Worm (Caenorhabditis elegans): ENCODE results near the gene elof-1.

The elof-1 gene

ce11 chrII:14359007-14359406 is 9.5 kb downstream of the elof-1 start:
- TF ChIP-seq Y116A8C.19 (tag; optimal IDR thresholded peaks at IDR 0.05; ENCODE audit: borderline replicate concordance) = no peak
- TF ChIP-seq fkh-8 (tag; optimal IDR thresholded peaks at IDR 0.05) = no peak
- no peak for TF ChIP-seq sup-37 (GFP tag; optimal IDR thresholded peaks at IDR 0.05)
- TF ChIP-seq sox-4 (tag; optimal IDR thresholded peaks at IDR 0.05) = no peak
- TF ChIP-seq fkh-4 (tag; optimal IDR thresholded peaks at IDR 0.05; ENCODE audit: borderline replicate concordance) = no peak
- no peak for TF ChIP-seq efl-1 (optimal IDR thresholded peaks at IDR 0.05)
- peak in 1 of 2 experiments; percentile 34 for TF ChIP-seq efl-1 (GFP tag; optimal IDR thresholded peaks at IDR 0.05 in 1 of 2)
- TF ChIP-seq lin-15B (tag; optimal IDR thresholded peaks at IDR 0.05) = no peak

DNA sequence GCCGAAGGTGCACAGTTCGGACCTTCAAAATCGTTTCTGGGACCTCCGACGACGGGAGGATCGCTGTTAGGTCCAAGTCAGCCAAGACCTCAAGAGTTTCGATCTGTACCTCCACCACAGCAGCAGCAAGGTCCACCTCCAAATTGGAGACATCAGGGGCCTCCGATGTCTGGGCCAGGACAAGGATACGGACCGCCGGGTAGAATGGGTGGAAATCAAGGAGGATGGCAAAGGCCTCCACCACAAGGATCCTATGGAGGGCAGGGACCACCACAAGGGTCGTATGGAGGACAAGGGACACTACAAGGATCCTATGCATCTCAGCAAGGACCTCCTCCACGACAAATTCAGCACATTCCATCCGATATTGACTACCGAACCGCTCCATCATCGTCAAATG is 11.1 kb downstream of the elof-1 start:
- TF ChIP-seq ceh-82 (tag; optimal IDR thresholded peaks at IDR 0.05) = no peak
- no peak for TF ChIP-seq Y116A8C.19 (tag; optimal IDR thresholded peaks at IDR 0.05; ENCODE audit: borderline replicate concordance)
- TF ChIP-seq mdl-1 (tag; optimal IDR thresholded peaks at IDR 0.05) = no peak
- no peak for TF ChIP-seq unc-86 (tag; optimal IDR thresholded peaks at IDR 0.05)
- TF ChIP-seq zag-1 (tag; optimal IDR thresholded peaks at IDR 0.05) = no peak
- TF ChIP-seq zip-4 (GFP tag; optimal IDR thresholded peaks at IDR 0.05) = no peak
- no peak for TF ChIP-seq irx-1 (tag; optimal IDR thresholded peaks at IDR 0.05)
- no peak for TF ChIP-seq mep-1 (tag; optimal IDR thresholded peaks at IDR 0.05)
- TF ChIP-seq ama-1 (optimal IDR thresholded peaks at IDR 0.05) = no peak
- TF ChIP-seq fkh-8 (tag; optimal IDR thresholded peaks at IDR 0.05) = no peak
- no peak for TF ChIP-seq nhr-19 (GFP tag; conservative IDR thresholded peaks at IDR 0.05)
- no peak for TF ChIP-seq elt-2 (tag; optimal IDR thresholded peaks at IDR 0.05)

DNA sequence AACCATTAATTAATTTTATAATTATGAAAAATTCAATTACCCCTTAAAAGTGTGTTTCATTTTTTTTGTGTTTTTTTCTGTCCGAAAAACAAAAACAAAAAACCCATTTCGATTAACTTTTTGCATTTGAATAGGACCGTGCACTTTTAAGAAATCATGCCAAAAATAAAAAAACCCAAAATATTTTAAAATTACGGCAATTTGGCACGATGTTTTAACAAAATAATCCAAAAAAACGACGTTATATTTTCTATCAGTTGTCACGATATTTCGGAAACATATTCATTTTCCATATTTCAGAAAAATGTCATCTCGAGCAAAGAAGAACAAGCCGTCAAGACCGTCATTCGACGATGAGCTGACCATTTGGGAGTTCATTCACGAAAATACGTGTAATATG is 12.2 kb downstream of the elof-1 start, which contains the start of gene tebp-1:
TSS of gene tebp-1 (plus strand) at position 301 of the 400 bp plus-strand sequence.
- no peak for TF ChIP-seq snu-23 (GFP tag; optimal IDR thresholded peaks at IDR 0.05)
- no peak for TF ChIP-seq efl-1 (optimal IDR thresholded peaks at IDR 0.05)
- TF ChIP-seq efl-1 (GFP tag; optimal IDR thresholded peaks at IDR 0.05 in 1 of 2) = peak in 1 of 2 experiments; percentile 2

ce11 chrII:14365182-14365751 is 15.7 kb downstream of the elof-1 start, which contains the start of gene imb-2:
Gene imb-2 (plus strand): TSS chrII:14365701.
- TF ChIP-seq fkh-10 (GFP tag; optimal IDR thresholded peaks at IDR 0.05) = peak; percentile 5
- TF ChIP-seq tbx-2 (tag; optimal IDR thresholded peaks at IDR 0.05) = peak; percentile 4
- TF ChIP-seq F16B12.6 (tag; optimal IDR thresholded peaks at IDR 0.05) = peak; percentile 51
- peak; percentile 19 for TF ChIP-seq nhr-85 (tag)
- TF ChIP-seq rnt-1 (tag; optimal IDR thresholded peaks at IDR 0.05) = peak; percentile 32
- TF ChIP-seq vab-15 (tag; optimal IDR thresholded peaks at IDR 0.05) = no peak
- no peak for TF ChIP-seq nhr-19 (GFP tag; conservative IDR thresholded peaks at IDR 0.05)
- TF ChIP-seq efl-1 (optimal IDR thresholded peaks at IDR 0.05) = peak; percentile 73 to 77
- peak; percentile 74 to 96 for TF ChIP-seq efl-1 (GFP tag; optimal IDR thresholded peaks at IDR 0.05 in 1 of 2)
- peak; percentile 51 for TF ChIP-seq C16A3.4 (tag; optimal IDR thresholded peaks at IDR 0.05)
- peak; percentile 46 for TF ChIP-seq snu-23 (GFP tag; optimal IDR thresholded peaks at IDR 0.05)
- TF ChIP-seq nhr-20 (tag; optimal IDR thresholded peaks at IDR 0.05) = peak; percentile 30
- peak; percentile 33 for TF ChIP-seq unc-86 (tag; optimal IDR thresholded peaks at IDR 0.05)
- peak; percentile 72 for TF ChIP-seq nhr-77 (tag; optimal IDR thresholded peaks at IDR 0.05)
- TF ChIP-seq nhr-47 (tag; optimal IDR thresholded peaks at IDR 0.05) = peak; percentile 46
- TF ChIP-seq ets-5 (GFP tag; IDR thresholded peaks at IDR 0.05) = no peak
- peak in 1 of 3 experiments; percentile 62 for TF ChIP-seq ceh-82 (tag; optimal IDR thresholded peaks at IDR 0.05)
- TF ChIP-seq swsn-7 (tag; optimal IDR thresholded peaks at IDR 0.05) = peak; percentile 45
- no peak for TF ChIP-seq ces-1 (GFP tag; optimal IDR thresholded peaks at IDR 0.05)
- TF ChIP-seq xbp-1 (tag; optimal IDR thresholded peaks at IDR 0.05) = peak; percentile 9
- peak; percentile 9; the same call in 1 of the 2 replicates for TF ChIP-seq isw-1 (GFP tag; IDR thresholded peaks at IDR 0.05)
- peak; percentile 60 to 83 (median 72) for TF ChIP-seq dpl-1 (GFP tag; optimal IDR thresholded peaks at IDR 0.05)
- no peak for TF ChIP-seq zip-4 (GFP tag; optimal IDR thresholded peaks at IDR 0.05)
- TF ChIP-seq lin-15B (tag; optimal IDR thresholded peaks at IDR 0.05) = peak; percentile 58
- TF ChIP-seq C34B4.2 (tag; optimal IDR thresholded peaks at IDR 0.05) = no peak
- TF ChIP-seq lin-14 (GFP tag; optimal IDR thresholded peaks at IDR 0.05) = peak; percentile 75
- TF ChIP-seq ztf-11 (tag; optimal IDR thresholded peaks at IDR 0.05) = no peak
- TF ChIP-seq lin-13 (GFP tag; optimal IDR thresholded peaks at IDR 0.05) = peak; percentile 49
- TF ChIP-seq fkh-8 (tag; optimal IDR thresholded peaks at IDR 0.05) = peak; percentile 70
- no peak for TF ChIP-seq nhr-90 (tag; optimal IDR thresholded peaks at IDR 0.05; ENCODE audit: poor library complexity)
- no peak for TF ChIP-seq egl-27 (tag; optimal IDR thresholded peaks at IDR 0.05)
- TF ChIP-seq lsy-2 (tag; optimal IDR thresholded peaks at IDR 0.05) = peak; percentile 61 to 86
- peak; percentile 34 for TF ChIP-seq dsc-1 (tag; optimal IDR thresholded peaks at IDR 0.05)
- TF ChIP-seq snpc-4 (tag; optimal IDR thresholded peaks at IDR 0.05) = peak; percentile 34
- peak; percentile 75 to 82 for TF ChIP-seq lin-35 (GFP tag; optimal IDR thresholded peaks at IDR 0.05)

Data from whole organism, L1 larva.